Fruit fly (Drosophila melanogaster) whole organism, embryonic: ENCODE results near the gene MCTS1.

Experiments used
- CG10979 ChIP-seq: fragments of 200-800 bp; sonication (Bioruptor generic); optimal IDR thresholded peaks from 2 replicates; lab custom pipeline; 2018; ENCODE audit warnings: missing biosample characterization, mild to moderate bottlenecking, missing genetic modification characterization, moderate library complexity
- CG13894 ChIP-seq: fragments of 200-800 bp; sonication (Bioruptor generic); optimal IDR thresholded peaks from 3 replicates; lab custom pipeline; 2018; ENCODE audit warnings: missing biosample characterization, mild to moderate bottlenecking, missing genetic modification characterization, moderate library complexity
- CG1603 ChIP-seq: fragments of 200-800 bp; sonication (Bioruptor generic); optimal IDR thresholded peaks from 2 replicates; lab custom pipeline; 2019; ENCODE audit warnings: missing biosample characterization, mild to moderate bottlenecking, missing genetic modification characterization, moderate library complexity
- CG16863 ChIP-seq: fragments of 200-800 bp; sonication (Bioruptor generic); optimal IDR thresholded peaks from 3 replicates; lab custom pipeline; 2016; ENCODE audit warnings: missing biosample characterization, missing genetic modification characterization
- CG2712 ChIP-seq: fragments of 200-800 bp; optimal IDR thresholded peaks from 3 replicates; lab custom pipeline; 2019; ENCODE audit warnings: missing biosample characterization, mild to moderate bottlenecking, missing genetic modification characterization, moderate library complexity
- CG31365 ChIP-seq: fragments of 200-800 bp; sonication (Bioruptor generic); optimal IDR thresholded peaks from 2 replicates; lab custom pipeline; 2018; ENCODE audit warnings: missing biosample characterization, mild to moderate bottlenecking, missing genetic modification characterization
- CG3163 ChIP-seq: fragments of 200-800 bp; sonication (Bioruptor generic); optimal IDR thresholded peaks from 3 replicates; lab custom pipeline; 2016; ENCODE audit warnings: missing biosample characterization, missing genetic modification characterization
- CG7745 ChIP-seq: fragments of 200-800 bp; sonication (Bioruptor generic); optimal IDR thresholded peaks from 2 replicates; lab custom pipeline; 2018; ENCODE audit warnings: missing biosample characterization, mild to moderate bottlenecking, missing genetic modification characterization, moderate library complexity
- CG7987 ChIP-seq: fragments of 200-800 bp; sonication (Bioruptor generic); optimal IDR thresholded peaks from 2 replicates; lab custom pipeline; 2018; ENCODE audit warnings: missing biosample characterization, mild to moderate bottlenecking, missing genetic modification characterization, moderate library complexity
- CG9797 ChIP-seq: fragments of 200-800 bp; sonication (Bioruptor generic); optimal IDR thresholded peaks from 3 replicates; lab custom pipeline; 2018; ENCODE audit warnings: missing biosample characterization, mild to moderate bottlenecking, missing genetic modification characterization
- Camta ChIP-seq: fragments of 200-800 bp; sonication (Bioruptor generic); optimal IDR thresholded peaks from 2 replicates; lab custom pipeline; 2016; ENCODE audit warnings: missing biosample characterization, missing genetic modification characterization
- CoRest ChIP-seq: fragments of 200-800 bp; sonication (Bioruptor generic); optimal IDR thresholded peaks from 3 replicates; lab custom pipeline; 2018; ENCODE audit warnings: missing biosample characterization, mild to moderate bottlenecking, missing genetic modification characterization, moderate library complexity
- Deaf1 ChIP-seq: fragments of 200-800 bp; optimal IDR thresholded peaks from 3 replicates; lab custom pipeline; 2019; ENCODE audit warnings: missing biosample characterization, mild to moderate bottlenecking, missing genetic modification characterization, moderate library complexity
- Dip2 ChIP-seq: fragments of 200-800 bp; sonication (Bioruptor generic); IDR thresholded peaks from 2 replicates; pipeline ENCODE4 v1.3.6; 2022; ENCODE audit warnings: missing biosample characterization, missing genetic modification characterization
- Drgx ChIP-seq: fragments of 200-800 bp; sonication (Bioruptor generic); IDR thresholded peaks from 2 replicates; pipeline ENCODE4 v1.3.6; 2022; ENCODE audit warnings: missing biosample characterization, missing genetic modification characterization
- Hand ChIP-seq: fragments of 200-800 bp; sonication (Bioruptor generic); optimal IDR thresholded peaks from 2 replicates; lab custom pipeline; 2017; ENCODE audit warnings: mild to moderate bottlenecking, missing biosample characterization, missing genetic modification reagents, missing genetic modification characterization
- Mes4 ChIP-seq: fragments of 200-800 bp; sonication (Bioruptor generic); optimal IDR thresholded peaks from 2 replicates; lab custom pipeline; 2016; ENCODE audit warnings: missing biosample characterization, missing genetic modification characterization
- Nf-YA ChIP-seq: fragments of 200-800 bp; sonication (Bioruptor generic); IDR thresholded peaks from 2 replicates; pipeline ENCODE4 v1.3.6; 2022; ENCODE audit warnings: missing biosample characterization, missing genetic modification characterization
- Opbp ChIP-seq: fragments of 200-800 bp; sonication (Bioruptor generic); IDR thresholded peaks from 3 replicates; pipeline ENCODE4 v1.3.6; 2022; ENCODE audit warnings: missing biosample characterization, missing genetic modification characterization; ENCODE audit not compliant: partially characterized antibody
- Vsx1 ChIP-seq: fragments of 200-800 bp; sonication (Bioruptor generic); optimal IDR thresholded peaks from 2 replicates; lab custom pipeline; 2017; ENCODE audit warnings: missing biosample characterization, mild to moderate bottlenecking, missing genetic modification characterization, missing genetic modification reagents
- Xrp1 ChIP-seq: fragments of 200-800 bp; sonication (Bioruptor generic); IDR thresholded peaks from 2 replicates; pipeline ENCODE4 v1.3.6; 2022; ENCODE audit warnings: missing biosample characterization, missing genetic modification characterization
- bcd ChIP-seq: fragments of 200-800 bp; sonication (Bioruptor generic); optimal IDR thresholded peaks from 2 replicates; lab custom pipeline; 2017; ENCODE audit warnings: missing biosample characterization, mild to moderate bottlenecking, missing genetic modification characterization
- bowl ChIP-seq: fragments of 200-800 bp; sonication (Bioruptor generic); IDR thresholded peaks from 2 replicates; pipeline ENCODE4 v1.3.6; 2022; ENCODE audit warnings: missing biosample characterization, missing genetic modification characterization
- bsh ChIP-seq, 2 experiments: fragments of 200-800 bp; sonication (Bioruptor generic); optimal IDR thresholded peaks; 2 replicates each; lab custom pipeline; 2017 to 2018; ENCODE audit warnings: mild to moderate bottlenecking in 2 of 2, missing biosample characterization in 2 of 2, missing genetic modification characterization in 2 of 2, moderate library complexity in 1 of 2
- cg ChIP-seq: fragments of 200-800 bp; sonication (Bioruptor generic); optimal IDR thresholded peaks from 3 replicates; lab custom pipeline; 2019; ENCODE audit warnings: missing biosample characterization, mild to moderate bottlenecking, missing genetic modification characterization, moderate library complexity
- chm ChIP-seq: fragments of 200-800 bp; sonication (Bioruptor generic); IDR thresholded peaks from 2 replicates; pipeline ENCODE4 v1.3.6; 2022; ENCODE audit warnings: missing biosample characterization, missing genetic modification characterization
- chn ChIP-seq: fragments of 200-800 bp; sonication (Bioruptor generic); optimal IDR thresholded peaks from 2 replicates; lab custom pipeline; 2016; ENCODE audit warnings: missing biosample characterization, missing genetic modification characterization
- corto ChIP-seq: fragments of 200-800 bp; sonication (Bioruptor generic); optimal IDR thresholded peaks from 2 replicates; lab custom pipeline; 2016; ENCODE audit warnings: missing biosample characterization, mild to moderate bottlenecking, missing genetic modification characterization, moderate library complexity
- crc ChIP-seq: fragments of 200-800 bp; sonication (Bioruptor generic); optimal IDR thresholded peaks from 2 replicates; lab custom pipeline; 2016; ENCODE audit warnings: missing biosample characterization, missing genetic modification characterization
- crp ChIP-seq, 2 experiments: fragments of 200-800 bp; sonication (Bioruptor generic); optimal IDR thresholded peaks; 2 replicates in 1 of 2; 3 replicates in 1 of 2; lab custom pipeline; 2017; ENCODE audit warnings: missing biosample characterization in 2 of 2, missing genetic modification characterization in 2 of 2, mild to moderate bottlenecking in 1 of 2, moderate library complexity in 1 of 2
- gem ChIP-seq: fragments of 200-800 bp; sonication (Bioruptor generic); optimal IDR thresholded peaks from 2 replicates; lab custom pipeline; 2019; ENCODE audit warnings: missing biosample characterization, mild to moderate bottlenecking, missing genetic modification characterization, moderate library complexity
- kni ChIP-seq: fragments of 200-800 bp; sonication (Bioruptor generic); optimal IDR thresholded peaks from 3 replicates; lab custom pipeline; 2017; ENCODE audit warnings: mild to moderate bottlenecking, missing biosample characterization, missing genetic modification reagents, missing genetic modification characterization
- lbe ChIP-seq: fragments of 200-800 bp; sonication (Bioruptor generic); optimal IDR thresholded peaks from 2 replicates; lab custom pipeline; 2016; ENCODE audit warnings: missing biosample characterization, mild to moderate bottlenecking, missing genetic modification characterization
- nom ChIP-seq: fragments of 200-800 bp; sonication (Bioruptor generic); optimal IDR thresholded peaks from 2 replicates; lab custom pipeline; 2017; ENCODE audit warnings: missing biosample characterization, missing genetic modification characterization, mild to moderate bottlenecking, moderate library complexity, missing genetic modification reagents
- pan ChIP-seq, 4 experiments: fragments of >200 bp in 3 of 4; fragments of 200-800 bp in 1 of 4; sonication (Bioruptor generic) in 1 of 4; optimal IDR thresholded peaks in 3 of 4; IDR thresholded peaks in 1 of 4; 2 replicates each; pipeline versions ENCODE4 v1.3.6 to Lab custom; 2017 to 2022; ENCODE audit warnings: missing biosample characterization in 2 of 4, missing genetic modification characterization in 2 of 4, mixed read lengths in 1 of 4
- phol ChIP-seq: fragments of 200-800 bp; sonication (Bioruptor generic); optimal IDR thresholded peaks from 3 replicates; lab custom pipeline; 2018; ENCODE audit warnings: missing biosample characterization, mild to moderate bottlenecking, missing genetic modification characterization, moderate library complexity
- prd ChIP-seq, 3 experiments: fragments of >200 bp in 2 of 3; fragments of 200-800 bp in 1 of 3; sonication (Bioruptor generic) in 1 of 3; optimal IDR thresholded peaks in 2 of 3; IDR thresholded peaks in 1 of 3; 2 replicates in 2 of 3; 3 replicates in 1 of 3; pipeline versions ENCODE4 v1.3.6 to Lab custom; 2017 to 2022; ENCODE audit warnings: missing biosample characterization in 1 of 3, missing genetic modification characterization in 1 of 3
- row ChIP-seq: fragments of 200-800 bp; sonication (Bioruptor generic); IDR thresholded peaks from 3 replicates; pipeline ENCODE4 v1.3.6; 2022; ENCODE audit warnings: missing biosample characterization, missing genetic modification characterization
- sd ChIP-seq: fragments of 200-800 bp; sonication (Bioruptor generic); optimal IDR thresholded peaks from 3 replicates; lab custom pipeline; 2018; ENCODE audit warnings: missing biosample characterization, mild to moderate bottlenecking, missing genetic modification characterization, moderate library complexity
- sens ChIP-seq: fragments of 200-800 bp; sonication (Bioruptor generic); peaks from one replicate; lab custom pipeline; 2016; ENCODE audit warnings: missing biosample characterization, missing genetic modification characterization
- seq ChIP-seq: fragments of 200-800 bp; sonication (Bioruptor generic); IDR thresholded peaks from 2 replicates; pipeline ENCODE4 v1.3.6; 2022; ENCODE audit warnings: missing biosample characterization, missing genetic modification characterization
- ssp ChIP-seq: fragments of 200-800 bp; sonication (Bioruptor generic); IDR thresholded peaks from 2 replicates; pipeline ENCODE4 v1.3.6; 2022; ENCODE audit warnings: missing biosample characterization, missing genetic modification characterization
- yki ChIP-seq: fragments of >200 bp; optimal IDR thresholded peaks from 3 replicates; lab custom pipeline; 2018
- zfh1 ChIP-seq: fragments of 200-800 bp; sonication (Bioruptor generic); IDR thresholded peaks from 3 replicates; pipeline ENCODE4 v1.3.6; 2022; ENCODE audit warnings: missing biosample characterization, missing genetic modification characterization

Gene MCTS1

dm6 chrX:6012976-6013684 is 24.6 kb upstream of the MCTS1 start, which contains the start of gene mab-21 (continued):
- TF ChIP-seq Camta = no peak
- peak; percentile 43 for TF ChIP-seq CG13894 (tag; lab: Kevin White, UChicago)
- peak; percentile 95 for TF ChIP-seq cg (GFP tag; lab: Kevin White, UChicago)
- no peak for TF ChIP-seq CG9797 (GFP tag; lab: Kevin White, UChicago)
- TF ChIP-seq pan (optimal IDR thresholded peaks at IDR 0.05; lab: Kevin White, UChicago) = no peak
- peak in 1 of 2 experiments; percentile 18 for TF ChIP-seq pan (GFP tag; optimal IDR thresholded peaks at IDR 0.05 in 1 of 2, IDR thresholded peaks at IDR 0.05 in 1 of 2)
- TF ChIP-seq sd (tag; lab: Kevin White, UChicago) = peak; percentile 2
- TF ChIP-seq Opbp (GFP tag; lab: Robert Waterston, UW) = 0 out of 3 replicates have a peak, but pooled peaks have one; percentile 38
- TF ChIP-seq Deaf1 = peak; percentile 25
- TF ChIP-seq yki (lab: Kevin White, UChicago) = peak; percentile 79
- TF ChIP-seq Nf-YA = 0 out of 2 replicates have a peak, but pooled peaks have one; percentile 24
- peak; percentile 1 for TF ChIP-seq CoRest (tag; lab: Kevin White, UChicago)
- no peak for TF ChIP-seq Mes4
- peak; percentile 50 for TF ChIP-seq seq (GFP tag; lab: Robert Waterston, UW)

dm6 chrX:6020254-6020653 is 17.4 kb upstream of the MCTS1 start:
- TF ChIP-seq corto (GFP tag; lab: Kevin White, UChicago) (peak; percentile 42), Vsx1 (no peak), crp (GFP tag; optimal IDR thresholded peaks at IDR 0.05; lab: Kevin White, UChicago) (no peak), CG7987 (GFP tag; lab: Kevin White, UChicago) (no peak), crc (GFP tag; lab: Kevin White, UChicago) (no peak), CG16863 (no peak), bcd (no peak), nom (GFP tag; lab: Kevin White, UChicago) (peak; percentile 45), sens (peak; percentile 31), lbe (GFP tag; lab: Kevin White, UChicago) (peak; percentile 64), CG1603 (tag; lab: Kevin White, UChicago) (peak; percentile 18), CG31365 (no peak), chn (no peak), Drgx (GFP tag; lab: Robert Waterston, UW) (0 out of 2 replicates have a peak, but pooled peaks have one; percentile 32), CG7745 (tag; lab: Kevin White, UChicago) (no peak), Hand (GFP tag; lab: Kevin White, UChicago) (no peak), chm (no peak)

- TF ChIP-seq lbe (GFP tag; lab: Kevin White, UChicago) (peak; percentile 39), Dip2 (GFP tag; lab: Robert Waterston, UW) (no peak)
Measured at dm6 chrX:6021414-6021813, 16.3 kb upstream of the MCTS1 start.

- TF ChIP-seq gem (tag; lab: Kevin White, UChicago) (peak; percentile 28), bowl (GFP tag; lab: Robert Waterston, UW) (no peak), CG3163 (GFP tag; lab: Kevin White, UChicago) (no peak), prd (optimal IDR thresholded peaks at IDR 0.05; lab: Kevin White, UChicago) (no peak), prd (GFP tag; IDR thresholded peaks at IDR 0.05; lab: Robert Waterston, UW) (peak; percentile 54; the same call in 2 of the 3 replicates), Drgx (GFP tag; lab: Robert Waterston, UW) (0 out of 2 replicates have a peak, but pooled peaks have one; percentile 12), kni (GFP tag; lab: Kevin White, UChicago) (no peak), sens (peak; percentile 69), CG2712 (tag; lab: Kevin White, UChicago) (peak; percentile 11), phol (tag; lab: Kevin White, UChicago) (peak; percentile 15), ssp (GFP tag; lab: Robert Waterston, UW) (0 out of 2 replicates have a peak, but pooled peaks have one; percentile 5), nom (GFP tag; lab: Kevin White, UChicago) (peak; percentile 24), CG10979 (peak; percentile 23), zfh1 (GFP tag; lab: Robert Waterston, UW) (0 out of 3 replicates have a peak, but pooled peaks have one; percentile 26), row (0 out of 3 replicates have a peak, but pooled peaks have one; percentile 7), Xrp1 (peak; percentile 41; the same call in 1 of the 2 replicates), bsh (GFP tag; optimal IDR thresholded peaks at IDR 0.05; lab: Kevin White, UChicago) (peak in 1 of 2 experiments; percentile 2)
Measured at dm6 chrX:6022090-6022489, 15.6 kb upstream of the MCTS1 start.
